Worm (Caenorhabditis elegans) whole organism, young adult: ENCODE data around the gene Y38E10A.34.

Experiments used
- B0019.2 ChIP-seq: fragments of 200-800 bp; sonication (Bioruptor generic); conservative IDR thresholded peaks from 2 replicates; pipeline ENCODE4 v1.3.6; 2022; ENCODE audit warnings: missing genetic modification reagents, missing genetic modification characterization, missing compliant biosample characterization
- D2030.7 ChIP-seq: fragments of 200-800 bp; sonication (Bioruptor generic); IDR thresholded peaks from 2 replicates; pipeline ENCODE4 v1.3.6; 2022; ENCODE audit warnings: missing genetic modification reagents, missing genetic modification characterization, missing compliant biosample characterization
- F33H1.4 ChIP-seq: fragments of 200-800 bp; sonication (Bioruptor generic); IDR thresholded peaks from 2 replicates; pipeline ENCODE4 v1.3.6; 2022; ENCODE audit warnings: missing genetic modification reagents, missing genetic modification characterization, missing compliant biosample characterization
- F37B4.10 ChIP-seq: fragments of 200-800 bp; sonication (Bioruptor generic); IDR thresholded peaks from 2 replicates; pipeline ENCODE4 v1.3.6; 2022; ENCODE audit warnings: missing genetic modification characterization, missing compliant biosample characterization
- K11D2.4 ChIP-seq: fragments of 200-800 bp; sonication (Bioruptor generic); IDR thresholded peaks from 2 replicates; pipeline ENCODE4 v1.3.6; 2022; ENCODE audit warnings: missing genetic modification reagents, missing genetic modification characterization, missing compliant biosample characterization
- T26A5.8 ChIP-seq: sonication (generic microtip); optimal IDR thresholded peaks from 2 replicates; lab custom pipeline; 2016; ENCODE audit warnings: missing genetic modification characterization, missing compliant biosample characterization
- Y67H2A.10 ChIP-seq: fragments of 200-800 bp; sonication (Bioruptor generic); conservative IDR thresholded peaks from 2 replicates; pipeline ENCODE4 v1.3.6; 2022; ENCODE audit warnings: missing genetic modification reagents, missing genetic modification characterization, missing compliant biosample characterization
- Y95B8A.8 ChIP-seq: fragments of 200-800 bp; sonication (Bioruptor generic); IDR thresholded peaks from 2 replicates; pipeline ENCODE4 v1.3.6; 2022; ENCODE audit warnings: missing genetic modification reagents, missing genetic modification characterization, missing compliant biosample characterization
- ama-1 ChIP-seq, 3 experiments: fragments of 150-350 bp in 1 of 3; sonication (generic microtip) in 2 of 3; optimal IDR thresholded peaks; 2 replicates each; lab custom pipeline; 2014 to 2018; ENCODE audit warnings: missing biosample characterization in 2 of 3, missing genetic modification characterization in 2 of 3, missing genetic modification reagents in 2 of 3
- aptf-2 ChIP-seq: fragments of 200-800 bp; sonication (Bioruptor generic); conservative IDR thresholded peaks from 2 replicates; pipeline ENCODE4 v1.3.6; 2022; ENCODE audit warnings: missing genetic modification reagents, missing genetic modification characterization, missing compliant biosample characterization
- attf-3 ChIP-seq: fragments of 200-800 bp; sonication (Bioruptor generic); conservative IDR thresholded peaks from 2 replicates; pipeline ENCODE4 v1.3.6; 2022; ENCODE audit warnings: missing genetic modification reagents, missing genetic modification characterization, missing compliant biosample characterization
- bed-2 ChIP-seq: fragments of 200-800 bp; sonication (Bioruptor generic); IDR thresholded peaks from 2 replicates; pipeline ENCODE4 v1.3.6; 2022; ENCODE audit warnings: missing genetic modification reagents, missing genetic modification characterization, missing compliant biosample characterization
- cebp-2 ChIP-seq: fragments of 200-800 bp; sonication (Bioruptor generic); IDR thresholded peaks from 2 replicates; pipeline ENCODE4 v1.3.6; 2022; ENCODE audit warnings: missing genetic modification characterization, missing compliant biosample characterization
- ceh-100 ChIP-seq: fragments of 200-800 bp; sonication (Bioruptor generic); IDR thresholded peaks from 2 replicates; pipeline ENCODE4 v1.3.6; 2022; ENCODE audit warnings: missing genetic modification reagents, missing genetic modification characterization, missing compliant biosample characterization
- ceh-91 ChIP-seq: fragments of 200-800 bp; sonication (Bioruptor generic); IDR thresholded peaks from 2 replicates; pipeline ENCODE4 v1.3.6; 2022; ENCODE audit warnings: missing genetic modification reagents, missing genetic modification characterization, missing compliant biosample characterization
- dox-1 ChIP-seq: fragments of 200-800 bp; sonication (Bioruptor generic); IDR thresholded peaks from 2 replicates; pipeline ENCODE4 v1.3.6; 2022; ENCODE audit warnings: missing genetic modification reagents, missing genetic modification characterization, missing compliant biosample characterization
- dpff-1 ChIP-seq: sonication (generic microtip); optimal IDR thresholded peaks from 2 replicates; lab custom pipeline; 2017; ENCODE audit warnings: mild to moderate bottlenecking, missing genetic modification characterization, missing compliant biosample characterization
- dpl-1 ChIP-seq: fragments of 150-350 bp; optimal IDR thresholded peaks from 2 replicates; lab custom pipeline; 2014; ENCODE audit warnings: missing biosample characterization, missing genetic modification reagents, missing genetic modification characterization
- efl-1 ChIP-seq: fragments of 150-350 bp; optimal IDR thresholded peaks from 2 replicates; lab custom pipeline; 2014; ENCODE audit warnings: missing biosample characterization, missing genetic modification reagents, missing genetic modification characterization
- hmg-1.2 ChIP-seq: fragments of 200-800 bp; sonication (Bioruptor generic); IDR thresholded peaks from 2 replicates; pipeline ENCODE4 v1.3.6; 2022; ENCODE audit warnings: missing genetic modification reagents, missing genetic modification characterization, missing compliant biosample characterization
- let-526 ChIP-seq: fragments of 200-800 bp; sonication (Bioruptor generic); IDR thresholded peaks from 2 replicates; pipeline ENCODE4 v1.3.6; 2022; ENCODE audit warnings: missing genetic modification reagents, missing genetic modification characterization, missing compliant biosample characterization
- lin-26 ChIP-seq: fragments of 200-800 bp; sonication (Bioruptor generic); IDR thresholded peaks from 2 replicates; pipeline ENCODE4 v1.3.6; 2022; ENCODE audit warnings: missing genetic modification reagents, missing genetic modification characterization, missing compliant biosample characterization
- lin-54 ChIP-seq: fragments of 200-800 bp; sonication (Bioruptor generic); optimal IDR thresholded peaks from 2 replicates; lab custom pipeline; 2018; ENCODE audit warnings: mild to moderate bottlenecking, missing genetic modification characterization, missing compliant biosample characterization
- lsl-1 ChIP-seq: fragments of 200-800 bp; sonication (Bioruptor generic); optimal IDR thresholded peaks from 2 replicates; lab custom pipeline; 2018; ENCODE audit warnings: mild to moderate bottlenecking, missing genetic modification characterization, moderate library complexity, missing compliant biosample characterization
- madf-8 ChIP-seq: fragments of 200-800 bp; sonication (Bioruptor generic); conservative IDR thresholded peaks from 2 replicates; pipeline ENCODE4 v1.3.6; 2022; ENCODE audit warnings: missing genetic modification reagents, missing genetic modification characterization, missing compliant biosample characterization
- mcd-1 ChIP-seq: fragments of 200-800 bp; sonication (Bioruptor generic); IDR thresholded peaks from 2 replicates; pipeline ENCODE4 v1.3.6; 2022; ENCODE audit warnings: missing genetic modification reagents, missing genetic modification characterization, missing compliant biosample characterization
- mel-28 ChIP-seq: sonication (generic microtip); optimal IDR thresholded peaks from 2 replicates; lab custom pipeline; 2016; ENCODE audit warnings: borderline replicate concordance, mild to moderate bottlenecking, missing genetic modification characterization, missing compliant biosample characterization
- nhr-120 ChIP-seq: fragments of 200-800 bp; sonication (Bioruptor generic); IDR thresholded peaks from 2 replicates; pipeline ENCODE4 v1.3.6; 2022; ENCODE audit warnings: missing genetic modification characterization, missing compliant biosample characterization
- pha-4 ChIP-seq: fragments of 150-350 bp; sonication (generic microtip); optimal IDR thresholded peaks from 2 replicates; lab custom pipeline; 2014; ENCODE audit warnings: missing biosample characterization, missing genetic modification reagents, missing genetic modification characterization
- rpc-1 ChIP-seq, 2 experiments: fragments of 150-350 bp in 1 of 2; sonication (generic microtip) in 1 of 2; optimal IDR thresholded peaks; 2 replicates each; lab custom pipeline; 2014 to 2018; ENCODE audit warnings: missing biosample characterization in 1 of 2, missing genetic modification characterization in 1 of 2, missing genetic modification reagents in 1 of 2, missing genotype in 1 of 2
- sdz-38 ChIP-seq: sonication (generic microtip); optimal IDR thresholded peaks from 2 replicates; lab custom pipeline; 2016; ENCODE audit warnings: missing genotype, missing genetic modification characterization, missing compliant biosample characterization
- snpc-1.1 ChIP-seq: sonication (generic microtip); optimal IDR thresholded peaks from 2 replicates; lab custom pipeline; 2017; ENCODE audit warnings: missing genetic modification characterization, mild to moderate bottlenecking, missing compliant biosample characterization, antibody characterized with exemption, moderate library complexity, missing genotype, missing genetic modification reagents; ENCODE audit not compliant: insufficient read depth
- snpc-4 ChIP-seq, 5 experiments: fragments of 150-350 bp in 1 of 5; sonication (generic microtip) in 4 of 5; optimal IDR thresholded peaks; 2 replicates each; lab custom pipeline; 2014 to 2018; ENCODE audit warnings: missing genetic modification characterization in 5 of 5, missing biosample characterization in 3 of 5, antibody characterized with exemption in 2 of 5, mild to moderate bottlenecking in 2 of 5, missing compliant biosample characterization in 2 of 5, missing genotype in 2 of 5, moderate library complexity in 2 of 5, missing genetic modification reagents in 1 of 5
- sptf-2 ChIP-seq: fragments of 200-800 bp; sonication (Bioruptor generic); optimal IDR thresholded peaks from 2 replicates; lab custom pipeline; 2018; ENCODE audit warnings: mild to moderate bottlenecking, missing genetic modification characterization, missing compliant biosample characterization
- tlf-1 ChIP-seq: fragments of 200-800 bp; sonication (Bioruptor generic); optimal IDR thresholded peaks from 2 replicates; lab custom pipeline; 2018; ENCODE audit warnings: mild to moderate bottlenecking, missing genetic modification characterization, missing compliant biosample characterization
- xnd-1 ChIP-seq: sonication (generic microtip); optimal IDR thresholded peaks from 2 replicates; lab custom pipeline; 2016; ENCODE audit warnings: missing genotype, missing genetic modification reagents, missing genetic modification characterization, missing compliant biosample characterization
- ztf-18 ChIP-seq: sonication (generic microtip); optimal IDR thresholded peaks from 2 replicates; lab custom pipeline; 2016; ENCODE audit warnings: missing genotype, mild to moderate bottlenecking, missing genetic modification characterization, missing compliant biosample characterization
- ztf-22 ChIP-seq: fragments of 200-800 bp; sonication (Bioruptor generic); optimal IDR thresholded peaks from 2 replicates; lab custom pipeline; 2018; ENCODE audit warnings: mild to moderate bottlenecking, missing genetic modification characterization, moderate library complexity, missing compliant biosample characterization

Y38E10A.34 gene

DNA sequence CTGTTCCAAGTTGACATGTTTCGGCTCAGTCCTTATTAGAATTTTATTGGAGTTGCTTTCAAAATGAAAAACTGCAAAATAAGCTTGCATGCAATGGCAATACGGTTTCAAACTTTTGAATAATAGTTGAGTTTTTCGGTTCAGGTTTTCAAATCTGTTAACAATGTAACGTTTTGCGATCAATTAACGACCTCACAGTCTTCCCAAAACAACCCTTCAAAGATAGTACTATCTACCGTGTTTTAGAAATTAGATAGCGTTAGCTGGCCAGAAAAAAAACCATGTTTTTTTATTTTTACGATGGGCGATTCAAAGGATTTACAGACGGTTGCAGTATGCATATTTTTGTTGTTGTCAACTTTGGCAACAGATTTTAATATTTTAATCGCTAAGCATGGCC is at the start of gene Y38E10A.34:
TSS of gene Y38E10A.34 (plus strand) at position 301 of the 400 bp plus-strand sequence.
- TF ChIP-seq ztf-18 (tag; lab: Kevin White, UChicago) (no peak), dox-1 (no peak), snpc-1.1 (tag; lab: Kevin White, UChicago) (no peak), tlf-1 (GFP tag; lab: Kevin White, UChicago) (no peak)

DNA sequence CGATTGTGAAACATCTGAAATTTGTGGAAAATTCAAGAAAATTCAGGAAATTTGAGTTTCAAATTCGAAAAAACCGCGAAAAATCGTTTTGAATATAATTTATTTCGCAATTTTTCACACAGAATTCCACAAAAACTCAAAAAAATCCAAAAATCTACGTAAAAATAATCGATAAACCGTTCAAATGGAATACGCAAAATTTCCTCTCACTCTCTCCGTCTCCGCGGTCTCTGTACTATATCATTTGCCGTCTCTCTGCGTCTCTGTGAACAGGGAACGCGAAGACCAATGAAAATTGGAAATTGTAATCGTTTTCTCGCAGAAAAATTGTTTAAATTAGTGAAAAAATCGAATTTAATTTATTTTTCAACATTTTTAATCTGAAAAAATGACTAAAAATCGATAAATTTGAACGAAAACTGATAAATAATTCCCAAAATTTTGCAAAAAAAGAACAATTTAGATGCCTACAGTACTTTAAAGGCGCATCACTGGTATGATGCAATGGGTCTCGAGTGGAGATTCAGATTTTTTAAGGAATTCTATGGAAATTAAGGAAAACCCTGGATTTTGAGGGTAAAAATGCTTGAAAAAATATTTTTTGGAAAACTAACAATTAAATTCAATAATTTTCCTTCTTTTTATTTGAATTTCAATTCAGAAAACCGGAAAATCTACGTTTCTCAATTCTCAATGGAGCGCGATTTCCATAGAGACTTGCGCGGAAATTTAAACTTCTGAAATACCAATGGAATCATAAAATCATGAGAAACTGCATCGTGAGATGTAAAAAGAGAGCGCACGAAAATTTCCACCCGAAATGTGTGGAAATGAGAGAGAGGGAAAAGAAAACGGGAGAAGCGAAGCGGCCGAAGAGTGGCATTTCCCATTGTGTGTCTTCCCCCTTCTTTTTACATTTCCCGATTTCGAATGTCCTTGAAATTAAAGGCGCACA is 27.0 kb upstream of the Y38E10A.34 start, which contains the start of the genes ceh-100 and lips-15:
TSS of gene ceh-100 (minus strand) at position 14 of the 955 bp plus-strand sequence.
TSS of gene lips-15 (plus strand) at position 720 of the 955 bp plus-strand sequence.
- no peak for TF ChIP-seq K11D2.4 (GFP tag; lab: Robert Waterston, UW)
- TF ChIP-seq F33H1.4 (GFP tag; lab: Robert Waterston, UW), result peak; percentile 80
- TF ChIP-seq hmg-1.2 (GFP tag; lab: Robert Waterston, UW), result peak; percentile 96
- no peak for TF ChIP-seq F37B4.10 (GFP tag; lab: Robert Waterston, UW)
- peak; percentile 84 for TF ChIP-seq lsl-1
- peak; percentile 28 for TF ChIP-seq efl-1 (GFP tag; lab: Kevin White, UChicago)
- no peak for TF ChIP-seq sdz-38 (tag; lab: Kevin White, UChicago)
- TF ChIP-seq mcd-1 (GFP tag; lab: Robert Waterston, UW), result peak; percentile 13; the same call in 1 of the 2 replicates
- TF ChIP-seq xnd-1, result peak; percentile 72
- 0 out of 2 replicates have a peak, but pooled peaks have one; percentile 12 for TF ChIP-seq madf-8 (GFP tag; lab: Robert Waterston, UW)
- TF ChIP-seq D2030.7, result peak; percentile 46; the same call in 1 of the 2 replicates
- TF ChIP-seq ceh-91, result 0 out of 2 replicates have a peak, but pooled peaks have one; percentile 17
- TF ChIP-seq snpc-4 (GFP tag; optimal IDR thresholded peaks at IDR 0.05; lab: Kevin White, UChicago), result no peak
- TF ChIP-seq snpc-4 (tag; optimal IDR thresholded peaks at IDR 0.05; lab: Kevin White, UChicago), result no peak
- TF ChIP-seq ceh-100, result peak; percentile 37; the same call in 1 of the 2 replicates
- no peak for TF ChIP-seq nhr-120 (GFP tag; lab: Robert Waterston, UW)
- no peak for TF ChIP-seq rpc-1 (optimal IDR thresholded peaks at IDR 0.05; lab: Kevin White, UChicago)
- TF ChIP-seq rpc-1 (tag; optimal IDR thresholded peaks at IDR 0.05; lab: Kevin White, UChicago), result no peak
- TF ChIP-seq lin-54, result peak; percentile 27

DNA sequence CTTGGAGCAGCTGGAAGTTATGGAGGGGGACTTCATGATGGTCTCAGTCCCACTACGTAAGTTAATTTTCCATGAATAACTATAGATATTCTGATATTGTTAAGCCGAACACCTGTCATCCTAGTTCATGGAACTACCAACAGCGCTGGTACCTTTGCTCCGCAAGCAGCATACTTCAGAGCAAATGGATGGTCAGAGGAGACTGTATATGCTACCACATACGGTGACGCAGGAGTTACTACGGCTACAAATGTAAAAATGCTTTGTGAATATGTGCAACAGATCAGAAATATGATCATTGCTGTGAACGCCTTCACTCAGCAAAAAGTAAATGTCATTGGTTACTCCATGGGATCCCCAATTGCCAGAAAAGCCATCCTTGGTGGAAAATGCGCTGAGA is 24.9 kb upstream of the Y38E10A.34 start:
- no peak for TF ChIP-seq sptf-2 (GFP tag; lab: Kevin White, UChicago)
- no peak for TF ChIP-seq ama-1 (optimal IDR thresholded peaks at IDR 0.05; lab: Kevin White, UChicago)
- TF ChIP-seq ama-1 (GFP tag; optimal IDR thresholded peaks at IDR 0.05; lab: Kevin White, UChicago), result no peak
- no peak for TF ChIP-seq mel-28 (tag; lab: Kevin White, UChicago)
- TF ChIP-seq aptf-2 (GFP tag; lab: Robert Waterston, UW), result no peak
- TF ChIP-seq tlf-1 (GFP tag; lab: Kevin White, UChicago), result no peak
- no peak for TF ChIP-seq Y67H2A.10
- no peak for TF ChIP-seq pha-4 (tag; lab: Kevin White, UChicago)
- TF ChIP-seq efl-1 (GFP tag; lab: Kevin White, UChicago), result no peak
- no peak for TF ChIP-seq lin-26 (GFP tag; lab: Robert Waterston, UW)
- no peak for TF ChIP-seq Y95B8A.8 (GFP tag; lab: Robert Waterston, UW)
- no peak for TF ChIP-seq bed-2 (GFP tag; lab: Robert Waterston, UW)
- no peak for TF ChIP-seq lsl-1
- no peak for TF ChIP-seq cebp-2
- no peak for TF ChIP-seq T26A5.8 (tag; lab: Kevin White, UChicago)
- TF ChIP-seq let-526 (GFP tag; lab: Robert Waterston, UW), result no peak
- no peak for TF ChIP-seq dpl-1 (GFP tag; lab: Kevin White, UChicago)
- no peak for TF ChIP-seq ztf-22 (GFP tag; lab: Kevin White, UChicago)
- no peak for TF ChIP-seq B0019.2 (GFP tag; lab: Robert Waterston, UW)
- no peak for TF ChIP-seq attf-3 (GFP tag; lab: Robert Waterston, UW)
- TF ChIP-seq dpff-1 (tag; lab: Kevin White, UChicago), result no peak
